Fruit fly (Drosophila melanogaster) whole organism, prepupa: ENCODE results near the gene CG32192.
A peak's percentile ranks its signal among the peaks of the same experiment; 100 is the strongest.

Experiments
- CG11762 ChIP-seq: fragments of 200-800 bp; sonication (Bioruptor generic); optimal IDR thresholded peaks from 3 replicates; lab custom pipeline; 2016; ENCODE audit warnings: missing biosample characterization, missing genetic modification characterization; ENCODE audit not compliant: insufficient read depth
- Eip75B ChIP-seq: fragments of 200-800 bp; sonication (Bioruptor generic); optimal IDR thresholded peaks from 3 replicates; lab custom pipeline; 2016; ENCODE audit warnings: missing biosample characterization, missing genetic modification characterization
- Met ChIP-seq: fragments of 200-800 bp; sonication (Bioruptor generic); optimal IDR thresholded peaks from 3 replicates; lab custom pipeline; 2016; ENCODE audit warnings: missing biosample characterization, missing genetic modification characterization
- acj6 ChIP-seq: fragments of 200-800 bp; sonication (Bioruptor generic); optimal IDR thresholded peaks from 3 replicates; lab custom pipeline; 2016; ENCODE audit warnings: missing biosample characterization, missing genetic modification characterization
- eg ChIP-seq: fragments of 200-800 bp; sonication (Bioruptor generic); IDR thresholded peaks from 3 replicates; pipeline ENCODE4 v1.3.6; 2022; ENCODE audit warnings: missing biosample characterization, missing genetic modification characterization

DNA sequence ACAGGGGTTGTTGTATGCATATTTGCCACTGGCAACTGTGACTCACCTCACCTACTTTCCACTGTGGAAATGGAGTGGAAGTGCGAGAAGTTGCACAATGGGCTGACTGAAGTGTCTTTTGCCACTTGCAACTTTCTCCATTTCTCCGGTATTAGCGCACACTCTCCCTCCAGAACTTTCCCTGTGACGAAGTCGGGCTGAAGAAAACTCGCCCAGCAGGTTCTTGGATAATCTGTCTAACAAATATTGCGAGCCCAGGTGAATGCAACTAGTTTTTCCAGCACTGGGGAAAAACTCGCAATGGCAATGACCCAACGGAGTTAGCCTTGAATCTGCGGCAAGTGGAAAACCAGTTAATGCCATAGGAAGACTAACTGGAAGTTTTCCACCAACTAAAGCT is 36.5 kb downstream of the CG32192 start:
- no peak for TF ChIP-seq CG11762 (GFP tag; lab: Kevin White, UChicago)
- no peak for TF ChIP-seq Met (GFP tag; lab: Kevin White, UChicago)
- TF ChIP-seq acj6 (GFP tag; lab: Kevin White, UChicago): no peak
- no peak for TF ChIP-seq eg (GFP tag; lab: Robert Waterston, UW)
- peak; percentile 4 for TF ChIP-seq Eip75B (GFP tag; lab: Kevin White, UChicago)
